Worm (Caenorhabditis elegans) whole organism, young adult: ENCODE results near the gene hipr-1.

ENCODE experiments used
- C06A6.2 ChIP-seq: fragments of 200-800 bp; sonication (Bioruptor generic); conservative IDR thresholded peaks from 2 replicates; pipeline ENCODE4 v1.3.6; 2022; ENCODE audit warnings: missing genetic modification characterization, missing compliant biosample characterization
- C17E4.6 ChIP-seq: fragments of 200-800 bp; sonication (Bioruptor generic); IDR thresholded peaks from 2 replicates; pipeline ENCODE4 v1.3.6; 2022; ENCODE audit warnings: missing genetic modification reagents, missing genetic modification characterization, missing compliant biosample characterization
- F10E7.11 ChIP-seq: sonication (generic microtip); optimal IDR thresholded peaks from 2 replicates; lab custom pipeline; 2017; ENCODE audit warnings: mild to moderate bottlenecking, missing genetic modification characterization, moderate library complexity, missing compliant biosample characterization
- F23B12.7 ChIP-seq: sonication (generic microtip); optimal IDR thresholded peaks from 2 replicates; lab custom pipeline; 2017; ENCODE audit warnings: missing genetic modification characterization, mild to moderate bottlenecking, missing compliant biosample characterization, antibody characterized with exemption, moderate library complexity; ENCODE audit not compliant: insufficient read depth
- F49E8.2 ChIP-seq: sonication (generic microtip); optimal IDR thresholded peaks from 3 replicates; lab custom pipeline; 2017; ENCODE audit warnings: missing genetic modification characterization, mild to moderate bottlenecking, missing compliant biosample characterization, antibody characterized with exemption, moderate library complexity; ENCODE audit not compliant: insufficient read depth
- F52B5.7 ChIP-seq: sonication (generic microtip); optimal IDR thresholded peaks from 2 replicates; lab custom pipeline; 2016; ENCODE audit warnings: mild to moderate bottlenecking, missing genetic modification characterization, missing compliant biosample characterization
- Y53G8AR.9 ChIP-seq: fragments of 200-800 bp; sonication (Bioruptor generic); conservative IDR thresholded peaks from 2 replicates; pipeline ENCODE4 v1.3.6; 2022; ENCODE audit warnings: missing genetic modification reagents, missing genetic modification characterization, missing compliant biosample characterization
- Y56A3A.18 ChIP-seq: fragments of 200-800 bp; sonication (Bioruptor generic); IDR thresholded peaks from 2 replicates; pipeline ENCODE4 v1.3.6; 2022; ENCODE audit warnings: missing genetic modification reagents, missing genetic modification characterization, missing compliant biosample characterization
- Y67H2A.10 ChIP-seq: fragments of 200-800 bp; sonication (Bioruptor generic); conservative IDR thresholded peaks from 2 replicates; pipeline ENCODE4 v1.3.6; 2022; ENCODE audit warnings: missing genetic modification reagents, missing genetic modification characterization, missing compliant biosample characterization
- aptf-2 ChIP-seq: fragments of 200-800 bp; sonication (Bioruptor generic); conservative IDR thresholded peaks from 2 replicates; pipeline ENCODE4 v1.3.6; 2022; ENCODE audit warnings: missing genetic modification reagents, missing genetic modification characterization, missing compliant biosample characterization
- bed-2 ChIP-seq: fragments of 200-800 bp; sonication (Bioruptor generic); IDR thresholded peaks from 2 replicates; pipeline ENCODE4 v1.3.6; 2022; ENCODE audit warnings: missing genetic modification reagents, missing genetic modification characterization, missing compliant biosample characterization
- cebp-1 ChIP-seq, 2 experiments: fragments of 200-800 bp in 1 of 2; sonication (Bioruptor generic) in 1 of 2; sonication (generic microtip) in 1 of 2; IDR thresholded peaks in 1 of 2; optimal IDR thresholded peaks in 1 of 2; 2 replicates each; pipeline versions ENCODE4 v1.3.6 to Lab custom; 2017 to 2022; ENCODE audit warnings: missing compliant biosample characterization in 2 of 2, missing genetic modification characterization in 2 of 2, mild to moderate bottlenecking in 1 of 2, missing genetic modification reagents in 1 of 2, moderate library complexity in 1 of 2
- ceh-91 ChIP-seq: fragments of 200-800 bp; sonication (Bioruptor generic); IDR thresholded peaks from 2 replicates; pipeline ENCODE4 v1.3.6; 2022; ENCODE audit warnings: missing genetic modification reagents, missing genetic modification characterization, missing compliant biosample characterization
- dpff-1 ChIP-seq: sonication (generic microtip); optimal IDR thresholded peaks from 2 replicates; lab custom pipeline; 2017; ENCODE audit warnings: mild to moderate bottlenecking, missing genetic modification characterization, missing compliant biosample characterization
- egl-18 ChIP-seq: fragments of 200-800 bp; sonication (Bioruptor generic); IDR thresholded peaks from 2 replicates; pipeline ENCODE4 v1.3.6; 2022; ENCODE audit warnings: missing genetic modification reagents, missing genetic modification characterization, missing compliant biosample characterization
- gei-17 ChIP-seq: fragments of 200-800 bp; sonication (Bioruptor generic); optimal IDR thresholded peaks from 2 replicates; lab custom pipeline; 2018; ENCODE audit warnings: mild to moderate bottlenecking, missing genetic modification characterization, missing compliant biosample characterization
- him-1 ChIP-seq: sonication (generic microtip); optimal IDR thresholded peaks from 2 replicates; lab custom pipeline; 2016; ENCODE audit warnings: missing genotype, missing genetic modification reagents, missing genetic modification characterization, missing compliant biosample characterization
- hlh-12 ChIP-seq: sonication (generic microtip); optimal IDR thresholded peaks from 2 replicates; lab custom pipeline; 2016; ENCODE audit warnings: missing genetic modification characterization, missing compliant biosample characterization
- let-607 ChIP-seq, 2 experiments: fragments of 200-800 bp in 1 of 2; sonication (Bioruptor generic) in 1 of 2; sonication (generic microtip) in 1 of 2; optimal IDR thresholded peaks; 2 replicates each; lab custom pipeline; 2016 to 2018; ENCODE audit warnings: mild to moderate bottlenecking in 2 of 2, missing compliant biosample characterization in 2 of 2, missing genetic modification characterization in 2 of 2, moderate library complexity in 2 of 2, missing genotype in 1 of 2
- lin-54 ChIP-seq: fragments of 200-800 bp; sonication (Bioruptor generic); optimal IDR thresholded peaks from 2 replicates; lab custom pipeline; 2018; ENCODE audit warnings: mild to moderate bottlenecking, missing genetic modification characterization, missing compliant biosample characterization
- lsy-27 ChIP-seq: sonication (generic microtip); optimal IDR thresholded peaks from 2 replicates; lab custom pipeline; 2017; ENCODE audit warnings: missing genetic modification characterization, mild to moderate bottlenecking, missing compliant biosample characterization, antibody characterized with exemption, missing genotype, borderline replicate concordance; ENCODE audit not compliant: insufficient read depth
- madf-3 ChIP-seq: fragments of 200-800 bp; sonication (Bioruptor generic); IDR thresholded peaks from 2 replicates; pipeline ENCODE4 v1.3.6; 2022; ENCODE audit warnings: missing genetic modification reagents, missing genetic modification characterization, missing compliant biosample characterization
- mel-28 ChIP-seq: sonication (generic microtip); optimal IDR thresholded peaks from 2 replicates; lab custom pipeline; 2016; ENCODE audit warnings: borderline replicate concordance, mild to moderate bottlenecking, missing genetic modification characterization, missing compliant biosample characterization
- mxl-1 ChIP-seq: sonication (generic microtip); optimal IDR thresholded peaks from 2 replicates; lab custom pipeline; 2016; ENCODE audit warnings: missing genetic modification characterization, missing compliant biosample characterization
- nfya-1 ChIP-seq: sonication (generic microtip); optimal IDR thresholded peaks from 2 replicates; lab custom pipeline; 2017; ENCODE audit warnings: antibody characterized with exemption, missing compliant biosample characterization, missing genetic modification characterization, borderline replicate concordance; ENCODE audit not compliant: insufficient read depth
- nfyb-1 ChIP-seq: fragments of 200-800 bp; sonication (Bioruptor generic); IDR thresholded peaks from 2 replicates; pipeline ENCODE4 v1.3.6; 2022; ENCODE audit warnings: missing genetic modification reagents, missing genetic modification characterization, missing compliant biosample characterization
- nhr-120 ChIP-seq: fragments of 200-800 bp; sonication (Bioruptor generic); IDR thresholded peaks from 2 replicates; pipeline ENCODE4 v1.3.6; 2022; ENCODE audit warnings: missing genetic modification characterization, missing compliant biosample characterization
- nhr-179 ChIP-seq: sonication (generic microtip); optimal IDR thresholded peaks from 2 replicates; lab custom pipeline; 2016; ENCODE audit warnings: mild to moderate bottlenecking, missing genetic modification characterization, missing compliant biosample characterization
- nhr-80 ChIP-seq: sonication (generic microtip); optimal IDR thresholded peaks from 2 replicates; lab custom pipeline; 2016; ENCODE audit warnings: missing genetic modification characterization, missing compliant biosample characterization
- pha-4 ChIP-seq: fragments of 150-350 bp; sonication (generic microtip); optimal IDR thresholded peaks from 2 replicates; lab custom pipeline; 2014; ENCODE audit warnings: missing biosample characterization, missing genetic modification reagents, missing genetic modification characterization
- rcor-1 ChIP-seq: fragments of 200-800 bp; sonication (Bioruptor generic); IDR thresholded peaks from 2 replicates; pipeline ENCODE4 v1.3.6; 2022; ENCODE audit warnings: missing genetic modification reagents, missing genetic modification characterization, missing compliant biosample characterization
- snpc-1.3 ChIP-seq: sonication (generic microtip); optimal IDR thresholded peaks from 2 replicates; lab custom pipeline; 2017; ENCODE audit warnings: missing genetic modification characterization, mild to moderate bottlenecking, missing compliant biosample characterization, antibody characterized with exemption, moderate library complexity, missing genotype, missing genetic modification reagents; ENCODE audit not compliant: insufficient read depth
- snpc-3.4 ChIP-seq: sonication (generic microtip); optimal IDR thresholded peaks from 2 replicates; lab custom pipeline; 2017; ENCODE audit warnings: missing genetic modification characterization, mild to moderate bottlenecking, missing compliant biosample characterization, antibody characterized with exemption, moderate library complexity, missing genotype, missing genetic modification reagents
- snpc-4 ChIP-seq, 5 experiments: fragments of 150-350 bp in 1 of 5; sonication (generic microtip) in 4 of 5; optimal IDR thresholded peaks; 2 replicates each; lab custom pipeline; 2014 to 2018; ENCODE audit warnings: missing genetic modification characterization in 5 of 5, missing biosample characterization in 3 of 5, antibody characterized with exemption in 2 of 5, mild to moderate bottlenecking in 2 of 5, missing compliant biosample characterization in 2 of 5, missing genotype in 2 of 5, moderate library complexity in 2 of 5, missing genetic modification reagents in 1 of 5
- somi-1 ChIP-seq: fragments of 200-800 bp; sonication (Bioruptor generic); optimal IDR thresholded peaks from 2 replicates; lab custom pipeline; 2018; ENCODE audit warnings: mild to moderate bottlenecking, missing genetic modification characterization, missing compliant biosample characterization
- tbp1 ChIP-seq: fragments of 200-800 bp; sonication (Bioruptor generic); optimal IDR thresholded peaks from 2 replicates; lab custom pipeline; 2018; ENCODE audit warnings: mild to moderate bottlenecking, missing genetic modification characterization, missing compliant biosample characterization
- unc-130 ChIP-seq: sonication (generic microtip); optimal IDR thresholded peaks from 2 replicates; lab custom pipeline; 2016; ENCODE audit warnings: missing genetic modification reagents, missing genetic modification characterization, missing compliant biosample characterization
- unc-62 ChIP-seq: fragments of 150-350 bp; optimal IDR thresholded peaks from 2 replicates; lab custom pipeline; 2014; ENCODE audit warnings: missing biosample characterization, missing genetic modification reagents, missing genetic modification characterization
- zfh-2 ChIP-seq: fragments of 200-800 bp; sonication (Bioruptor generic); conservative IDR thresholded peaks from 2 replicates; pipeline ENCODE4 v1.3.6; 2022; ENCODE audit warnings: missing genetic modification reagents, missing genetic modification characterization, missing compliant biosample characterization
- zim-3 ChIP-seq: sonication (generic microtip); optimal IDR thresholded peaks from 2 replicates; lab custom pipeline; 2017; ENCODE audit warnings: mild to moderate bottlenecking, missing genetic modification characterization, moderate library complexity, missing compliant biosample characterization
- ztf-18 ChIP-seq: sonication (generic microtip); optimal IDR thresholded peaks from 2 replicates; lab custom pipeline; 2016; ENCODE audit warnings: missing genotype, mild to moderate bottlenecking, missing genetic modification characterization, missing compliant biosample characterization

The hipr-1 gene

DNA sequence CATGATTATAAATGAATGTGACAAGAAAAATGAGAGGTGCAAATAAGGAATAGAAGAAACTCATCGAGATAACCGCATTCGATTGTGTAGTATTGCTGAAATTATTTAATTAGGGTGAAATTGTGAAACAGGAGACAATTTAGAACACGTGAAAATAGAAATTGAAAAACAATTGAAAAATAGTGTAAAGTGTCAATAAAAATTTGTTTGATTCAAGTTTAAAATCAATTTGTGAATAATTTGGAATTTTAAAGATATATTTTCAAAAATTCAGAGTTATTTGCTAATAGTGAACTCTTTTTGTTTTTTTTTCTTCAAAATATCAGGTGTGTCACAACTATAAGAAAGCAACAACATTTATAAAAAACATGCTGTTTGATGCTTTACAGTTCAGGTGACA, 11.3 kb downstream of the hipr-1 start, which contains the start of gene ZK370.4:
ZK370.4 (minus strand) TSS at position 101 of the 400 bp plus-strand sequence.
- TF ChIP-seq dpff-1 (tag; lab: Kevin White, UChicago), result no peak
- no peak for TF ChIP-seq nhr-120 (GFP tag; lab: Robert Waterston, UW)
- TF ChIP-seq bed-2 (GFP tag; lab: Robert Waterston, UW), result no peak
- no peak for TF ChIP-seq unc-130 (GFP tag; lab: Kevin White, UChicago)
- no peak for TF ChIP-seq F49E8.2 (tag; lab: Kevin White, UChicago)
- TF ChIP-seq C17E4.6 (GFP tag; lab: Robert Waterston, UW), result no peak
- TF ChIP-seq let-607 (tag; optimal IDR thresholded peaks at IDR 0.05; lab: Kevin White, UChicago), result no peak
- TF ChIP-seq snpc-1.3 (tag; lab: Kevin White, UChicago), result no peak
- TF ChIP-seq nhr-179, result no peak
- no peak for TF ChIP-seq zim-3 (tag; lab: Kevin White, UChicago)
- TF ChIP-seq hlh-12 (tag; lab: Kevin White, UChicago), result no peak
- no peak for TF ChIP-seq gei-17 (GFP tag; lab: Kevin White, UChicago)
- TF ChIP-seq F10E7.11 (tag; lab: Kevin White, UChicago), result no peak
- no peak for TF ChIP-seq madf-3

DNA sequence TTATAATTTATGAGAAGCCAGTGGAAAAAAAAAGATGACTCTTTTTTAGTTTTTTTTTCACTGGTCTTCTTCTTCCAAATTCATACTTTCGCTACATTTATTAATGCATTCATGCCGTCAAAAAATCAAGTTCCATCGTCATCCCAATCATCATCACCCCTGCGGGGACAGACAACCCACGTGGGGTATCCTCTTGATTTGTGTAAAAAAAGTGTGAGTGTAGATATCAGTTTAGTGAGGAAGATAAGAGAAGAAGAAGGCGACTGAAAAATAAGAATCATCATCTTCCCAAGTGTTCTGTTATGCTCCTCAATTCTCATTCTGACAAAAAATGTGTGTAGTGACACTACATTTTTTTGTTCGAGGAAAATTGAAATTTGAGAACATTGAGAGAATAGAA, 12.0 kb downstream of the hipr-1 start:
- peak; percentile 49; the same call in 1 of the 2 replicates for TF ChIP-seq C06A6.2 (GFP tag; lab: Robert Waterston, UW)
- no peak for TF ChIP-seq F23B12.7 (tag; lab: Kevin White, UChicago)
- TF ChIP-seq somi-1 (GFP tag; lab: Kevin White, UChicago), result peak; percentile 8

DNA sequence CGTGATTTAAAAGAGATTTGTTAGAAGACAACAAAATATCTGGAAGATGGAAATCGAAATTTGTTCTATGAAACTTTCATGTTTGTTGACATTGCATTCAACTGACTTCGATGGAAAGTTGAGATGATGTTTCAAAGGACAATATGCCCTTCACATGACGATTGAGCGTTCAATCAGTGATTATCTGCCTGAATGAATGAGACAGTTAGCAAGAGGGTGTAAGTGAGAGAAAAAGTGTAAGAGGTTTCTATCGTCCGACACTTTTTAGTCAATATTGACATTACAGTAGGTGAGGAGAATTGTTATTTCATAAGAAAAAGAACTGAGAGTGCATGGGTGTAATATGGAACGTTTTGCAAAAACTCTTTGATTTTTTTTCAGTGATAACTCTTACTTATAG, 13.2 kb downstream of the hipr-1 start:
- TF ChIP-seq somi-1 (GFP tag; lab: Kevin White, UChicago) (peak; percentile 26), nfya-1 (no peak), pha-4 (tag; lab: Kevin White, UChicago) (peak; percentile 70), cebp-1 (GFP tag; IDR thresholded peaks at IDR 0.05; lab: Robert Waterston, UW) (peak; percentile 36; the same call in 1 of the 2 replicates), cebp-1 (tag; optimal IDR thresholded peaks at IDR 0.05; lab: Kevin White, UChicago) (peak; percentile 54)

DNA sequence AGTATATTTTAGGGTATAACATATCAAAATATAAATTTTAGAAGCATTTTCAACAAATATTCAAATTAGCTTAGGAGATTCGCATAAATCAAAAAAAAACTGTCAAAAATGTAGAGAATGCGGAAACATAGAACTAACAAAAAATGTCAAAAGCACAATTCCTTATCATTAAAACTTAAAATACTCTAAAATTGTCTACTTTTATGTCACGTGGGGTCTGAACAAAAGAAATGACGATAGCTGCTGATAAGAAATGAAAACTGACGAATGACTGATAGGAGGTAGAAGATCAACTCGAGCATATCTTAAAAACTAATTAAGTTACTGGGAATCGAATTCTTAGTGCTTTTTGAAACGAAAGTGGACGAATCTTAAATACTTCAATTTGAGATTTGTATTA, 13.7 kb downstream of the hipr-1 start:
- no peak for TF ChIP-seq ceh-91 (GFP tag; lab: Robert Waterston, UW)
- no peak for TF ChIP-seq mxl-1
- no peak for TF ChIP-seq ztf-18 (tag; lab: Kevin White, UChicago)
- TF ChIP-seq snpc-1.3 (tag; lab: Kevin White, UChicago), result peak; percentile 1
- TF ChIP-seq Y53G8AR.9 (GFP tag; lab: Robert Waterston, UW), result no peak
- TF ChIP-seq snpc-3.4 (tag; lab: Kevin White, UChicago), result no peak
- TF ChIP-seq mel-28 (tag; lab: Kevin White, UChicago), result no peak
- no peak for TF ChIP-seq Y67H2A.10 (GFP tag; lab: Robert Waterston, UW)
- TF ChIP-seq egl-18, result no peak
- no peak for TF ChIP-seq tbp1 (GFP tag; lab: Kevin White, UChicago)
- no peak for TF ChIP-seq Y56A3A.18 (GFP tag; lab: Robert Waterston, UW)
- no peak for TF ChIP-seq rcor-1 (GFP tag; lab: Robert Waterston, UW)
- TF ChIP-seq nhr-80 (tag; lab: Kevin White, UChicago), result peak; percentile 35
- no peak for TF ChIP-seq snpc-4 (GFP tag; optimal IDR thresholded peaks at IDR 0.05; lab: Kevin White, UChicago)
- TF ChIP-seq snpc-4 (tag; optimal IDR thresholded peaks at IDR 0.05; lab: Kevin White, UChicago), result no peak
- TF ChIP-seq him-1 (tag; lab: Kevin White, UChicago), result no peak
- TF ChIP-seq lin-54 (GFP tag; lab: Kevin White, UChicago), result peak; percentile 6
- no peak for TF ChIP-seq aptf-2 (GFP tag; lab: Robert Waterston, UW)
- TF ChIP-seq F52B5.7 (tag; lab: Kevin White, UChicago), result no peak
- no peak for TF ChIP-seq nfyb-1 (GFP tag; lab: Robert Waterston, UW)
- TF ChIP-seq zfh-2 (GFP tag; lab: Robert Waterston, UW), result no peak
- peak in 1 of 2 experiments; percentile 42 for TF ChIP-seq let-607 (tag; optimal IDR thresholded peaks at IDR 0.05; lab: Kevin White, UChicago)
- peak; percentile 55 for TF ChIP-seq unc-62
- no peak for TF ChIP-seq lsy-27 (tag; lab: Kevin White, UChicago)
